Fruit fly (Drosophila melanogaster) whole organism, adult: ENCODE data around the gene Vha26.

ENCODE experiments used
- CG12768 ChIP-seq: fragments of 200-800 bp; sonication (Bioruptor generic); optimal IDR thresholded peaks from 2 replicates; lab custom pipeline; 2017; ENCODE audit warnings: missing biosample characterization, missing genetic modification characterization, mild to moderate bottlenecking, moderate library complexity, missing genetic modification reagents
- Crg-1 ChIP-seq: fragments of 200-800 bp; sonication (Bioruptor generic); optimal IDR thresholded peaks from 2 replicates; lab custom pipeline; 2016; ENCODE audit warnings: missing biosample characterization, missing genetic modification characterization
- Hr96 ChIP-seq: fragments of 200-800 bp; sonication (Bioruptor generic); optimal IDR thresholded peaks from 2 replicates; lab custom pipeline; 2016; ENCODE audit warnings: missing biosample characterization, missing genetic modification characterization
- cnc ChIP-seq, 2 experiments: fragments of >200 bp; optimal IDR thresholded peaks; 2 replicates each; lab custom pipeline; 2017
- toe ChIP-seq: fragments of 200-800 bp; sonication (Bioruptor generic); optimal IDR thresholded peaks from 2 replicates; lab custom pipeline; 2016; ENCODE audit warnings: missing biosample characterization, missing genetic modification characterization

- TF ChIP-seq cnc (optimal IDR thresholded peaks at IDR 0.05; lab: Kevin White, UChicago) (no peak), Hr96 (GFP tag; lab: Kevin White, UChicago) (no peak), toe (GFP tag; lab: Kevin White, UChicago) (no peak), Crg-1 (no peak), CG12768 (no peak)
Measured at dm6 chr3R:5573883-5574282, 17.7 kb upstream of the Vha26 start.
